Worm (Caenorhabditis elegans) whole organism, L4 larva: ENCODE data around the gene Y69A2AR.50.

Source experiments
- dpl-1 ChIP-seq: fragments of 150-350 bp; optimal IDR thresholded peaks from 2 replicates; lab custom pipeline; 2014; ENCODE audit warnings: missing biosample characterization, missing genetic modification reagents, missing genetic modification characterization
- jun-1 ChIP-seq: fragments of 150-350 bp; optimal IDR thresholded peaks from 2 replicates; lab custom pipeline; 2014; ENCODE audit warnings: missing biosample characterization, missing genetic modification reagents, missing genetic modification characterization
- nhr-111 ChIP-seq: fragments of 200-800 bp; sonication (Bioruptor generic); optimal IDR thresholded peaks from 2 replicates; lab custom pipeline; 2018; ENCODE audit warnings: mild to moderate bottlenecking, missing genetic modification characterization, missing compliant biosample characterization
- rbr-2 ChIP-seq: sonication (generic microtip); optimal IDR thresholded peaks from 2 replicates; lab custom pipeline; 2016; ENCODE audit warnings: missing genotype, missing genetic modification characterization, missing compliant biosample characterization
- unc-39 ChIP-seq: sonication (generic microtip); optimal IDR thresholded peaks from 2 replicates; lab custom pipeline; 2017; ENCODE audit warnings: missing biosample characterization, missing genetic modification characterization
- unc-62 ChIP-seq, 3 experiments: fragments of 150-350 bp in 1 of 3; sonication (generic microtip); optimal IDR thresholded peaks in 2 of 3; peaks in 1 of 3; 1 replicate in 1 of 3; 2 replicates in 2 of 3; lab custom pipeline; 2014 to 2017; ENCODE audit warnings: missing biosample characterization in 3 of 3, missing genetic modification characterization in 3 of 3, missing genetic modification reagents in 3 of 3, missing genotype in 1 of 3
- ztf-7 ChIP-seq: fragments of 150-350 bp; optimal IDR thresholded peaks from 2 replicates; lab custom pipeline; 2014; ENCODE audit warnings: missing biosample characterization, missing genetic modification characterization

DNA sequence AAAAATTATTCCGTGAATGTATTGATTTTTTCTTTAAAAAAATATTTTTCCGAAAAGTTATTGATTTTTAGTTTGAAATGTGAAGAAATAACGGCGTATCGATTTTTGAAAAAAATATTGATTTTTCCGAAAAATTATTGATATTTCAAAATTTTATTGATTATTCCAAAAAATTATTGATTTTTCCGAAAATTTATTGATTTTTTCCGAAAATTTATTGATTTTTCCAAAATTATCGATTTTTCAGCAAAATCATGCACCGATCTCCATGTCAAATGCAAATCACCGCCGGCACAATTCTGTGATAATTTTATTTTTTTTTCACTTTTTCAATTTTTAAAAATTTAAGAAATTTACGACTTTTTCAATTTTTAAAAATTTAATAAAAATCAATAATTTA lies 12.6 kb upstream of the Y69A2AR.50 start:
- TF ChIP-seq rbr-2 (tag; lab: Kevin White, UChicago) (no peak), unc-39 (tag; lab: Kevin White, UChicago) (no peak), ztf-7 (no peak), dpl-1 (GFP tag; lab: Kevin White, UChicago) (no peak), nhr-111 (GFP tag; lab: Kevin White, UChicago) (no peak), jun-1 (no peak), unc-62 (GFP tag; optimal IDR thresholded peaks at IDR 0.05 in 1 of 2; lab: Kevin White, UChicago) (no peak), unc-62 (tag; optimal IDR thresholded peaks at IDR 0.05; lab: Kevin White, UChicago) (no peak)
